Fruit fly (Drosophila melanogaster): ENCODE data around the gene LManII.

Gene LManII

DNA sequence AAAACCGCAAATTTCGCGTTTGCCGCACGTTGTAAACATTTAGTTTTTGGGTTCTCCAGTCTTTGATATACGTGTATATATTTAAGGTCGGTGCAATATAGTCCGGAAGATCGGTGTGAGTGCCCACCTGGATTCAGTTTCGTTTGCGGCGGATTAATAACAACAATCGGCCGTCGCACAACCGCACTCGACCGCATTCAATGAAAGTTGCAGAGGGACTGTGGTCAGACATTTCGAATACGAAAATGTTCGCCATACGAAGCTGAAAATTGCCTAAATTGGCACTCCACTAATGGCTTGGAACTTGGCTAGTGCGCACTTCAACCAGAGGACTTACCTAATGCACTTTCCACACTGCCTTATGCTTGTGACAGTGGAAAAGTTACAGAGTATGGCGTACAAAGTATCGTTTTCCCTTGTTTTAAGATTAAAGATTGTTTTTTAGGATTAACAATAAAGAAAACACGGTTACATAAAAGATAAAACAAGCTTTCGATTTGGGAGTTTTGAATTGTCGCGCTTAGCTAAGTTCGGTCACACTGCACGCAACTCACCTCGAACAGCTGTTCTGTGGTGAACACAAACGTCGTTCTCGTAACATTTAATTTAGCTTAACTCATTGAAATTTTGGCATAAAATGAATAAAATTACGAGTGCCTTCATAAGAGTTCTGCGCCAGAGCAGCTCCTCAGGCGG, 49.2 kb downstream of the LManII start, which contains the start of the genes Myo31DF and CG6094 (continued):
- TF ChIP-seq CG7745 (tag; optimal IDR thresholded peaks at IDR 0.05) (no peak), Camta (GFP tag; optimal IDR thresholded peaks at IDR 0.05) (peak; percentile 29), HLH4C (GFP tag; IDR thresholded peaks at IDR 0.05; ENCODE audit: partially characterized antibody) (0 out of 3 replicates have a peak, but pooled peaks have one; percentile 10), z (GFP tag; IDR thresholded peaks at IDR 0.05) (no peak), Scr (GFP tag; IDR thresholded peaks at IDR 0.05; ENCODE audit: partially characterized antibody) (0 out of 2 replicates have a peak, but pooled peaks have one; percentile 29), Side (GFP tag; optimal IDR thresholded peaks at IDR 0.05) (peak; percentile 51), CG7963 (GFP tag; IDR thresholded peaks at IDR 0.05; ENCODE audit: partially characterized antibody) (no peak), CG17385 (GFP tag; optimal IDR thresholded peaks at IDR 0.05) (peak; percentile 58), nmo (GFP tag; optimal IDR thresholded peaks at IDR 0.05) (peak; percentile 78), usp (GFP tag; optimal IDR thresholded peaks at IDR 0.05) (no peak), CG15514 (GFP tag; optimal IDR thresholded peaks at IDR 0.05) (peak; percentile 88), chif (GFP tag; optimal IDR thresholded peaks at IDR 0.05) (peak in 1 of 2 experiments; percentile 43), Atf6 (GFP tag; IDR thresholded peaks at IDR 0.05) (no peak), pnt (GFP tag; optimal IDR thresholded peaks at IDR 0.05) (peak; percentile 7), CG11723 (GFP tag; optimal IDR thresholded peaks at IDR 0.05) (no peak), chinmo (GFP tag; IDR thresholded peaks at IDR 0.05; ENCODE audit: partially characterized antibody) (peak; percentile 80), CG8089 (GFP tag; optimal IDR thresholded peaks at IDR 0.05) (no peak), hkb (optimal IDR thresholded peaks at IDR 0.05) (peak; percentile 77), hkb (GFP tag; IDR thresholded peaks at IDR 0.05) (peak; percentile 34; the same call in 1 of the 2 replicates), abd-A (tag; optimal IDR thresholded peaks at IDR 0.05) (peak; percentile 15), CG15696 (tag; optimal IDR thresholded peaks at IDR 0.05) (peak; percentile 8), Vsx1 (GFP tag; optimal IDR thresholded peaks at IDR 0.05) (peak; percentile 59), CG2712 (tag; optimal IDR thresholded peaks at IDR 0.05) (peak; percentile 41), CG32532 (GFP tag; IDR thresholded peaks at IDR 0.05) (peak; percentile 51; the same call in 1 of the 2 replicates), chn (GFP tag; optimal IDR thresholded peaks at IDR 0.05) (peak; percentile 23), Dek (tag; optimal IDR thresholded peaks at IDR 0.05) (peak; percentile 33), CG14667 (GFP tag; IDR thresholded peaks at IDR 0.05) (no peak), Mad (GFP tag; optimal IDR thresholded peaks at IDR 0.05) (peak; percentile 46), sug (tag; optimal IDR thresholded peaks at IDR 0.05) (peak; percentile 61), bowl (GFP tag; IDR thresholded peaks at IDR 0.05) (no peak), nom (GFP tag; optimal IDR thresholded peaks at IDR 0.05) (peak; percentile 57), Fer1 (GFP tag; optimal IDR thresholded peaks at IDR 0.05) (peak; percentile 39), cas (GFP tag; IDR thresholded peaks at IDR 0.05) (no peak), CG10274 (GFP tag; optimal IDR thresholded peaks at IDR 0.05) (no peak), unc-4 (GFP tag; IDR thresholded peaks at IDR 0.05; ENCODE audit: partially characterized antibody) (peak; percentile 25; the same call in 1 of the 2 replicates), CG5953 (GFP tag; IDR thresholded peaks at IDR 0.05) (peak; percentile 41; the same call in 1 of the 2 replicates), row (GFP tag; IDR thresholded peaks at IDR 0.05) (peak; percentile 59), ash1 (GFP tag; optimal IDR thresholded peaks at IDR 0.05) (peak; percentile 20), CG32767 (GFP tag; IDR thresholded peaks at IDR 0.05) (0 out of 2 replicates have a peak, but pooled peaks have one; percentile 9), sqz (GFP tag; optimal IDR thresholded peaks at IDR 0.05) (peak; percentile 42), CG9727 (GFP tag; optimal IDR thresholded peaks at IDR 0.05) (peak; percentile 33), nerfin-2 (GFP tag; IDR thresholded peaks at IDR 0.05; ENCODE audit: partially characterized antibody) (0 out of 2 replicates have a peak, but pooled peaks have one; percentile 12), gt (GFP tag; IDR thresholded peaks at IDR 0.05) (no peak), Xrp1 (GFP tag; IDR thresholded peaks at IDR 0.05) (peak; percentile 29; the same call in 1 of the 2 replicates), Deaf1 (tag; optimal IDR thresholded peaks at IDR 0.05) (peak; percentile 89), Ada2b (GFP tag; IDR thresholded peaks at IDR 0.05) (no peak), Bdp1 (GFP tag; optimal IDR thresholded peaks at IDR 0.05) (peak; percentile 43), CG3281 (GFP tag; optimal IDR thresholded peaks at IDR 0.05) (peak; percentile 9)

All from whole organism, embryonic.